Worm (Caenorhabditis elegans): ENCODE data around the gene ogt-1.

ogt-1 gene

DNA sequence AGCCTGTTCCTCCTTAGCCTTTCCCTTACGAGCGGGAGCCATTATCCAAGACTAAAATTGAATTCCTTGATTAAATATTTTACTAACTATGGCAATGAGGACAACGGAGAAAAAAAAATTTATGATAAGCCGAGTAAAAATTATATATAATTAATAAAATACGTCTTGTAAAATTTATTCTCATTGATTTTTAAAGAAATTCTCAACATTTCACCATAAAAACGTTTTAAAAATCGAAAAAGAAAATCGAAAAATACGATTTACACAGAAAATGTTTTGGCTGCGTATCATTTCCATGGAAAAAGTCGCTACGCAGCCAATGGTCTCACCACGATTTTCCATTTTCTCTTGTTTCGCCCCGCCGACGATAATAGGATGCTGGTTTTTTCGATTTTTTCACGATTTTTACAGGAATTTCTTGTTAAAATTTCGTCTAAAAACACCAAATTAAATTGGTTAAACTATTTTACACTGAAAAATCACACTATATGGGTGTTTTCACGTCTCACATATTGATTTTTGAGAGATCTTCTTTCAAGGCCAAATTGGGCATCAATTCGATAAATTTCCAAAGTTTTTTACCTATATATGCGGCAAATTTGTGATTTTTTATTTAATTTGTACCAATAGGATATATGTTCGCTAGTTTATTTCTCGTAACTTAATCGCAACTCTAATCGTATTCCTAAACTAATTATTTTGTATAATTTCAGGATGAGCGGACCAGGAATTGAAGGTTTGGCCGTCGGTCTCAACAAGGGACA is 26.1 kb upstream of the ogt-1 start, which contains the start of the genes rps-14 and rpl-36 (continued):
- no peak for TF ChIP-seq daf-12 (tag; optimal IDR thresholded peaks at IDR 0.05)
- peak; percentile 49 for TF ChIP-seq fkh-10 (GFP tag; optimal IDR thresholded peaks at IDR 0.05)
- TF ChIP-seq ceh-20 (GFP tag; IDR thresholded peaks at IDR 0.05): peak; percentile 63; the same call in 1 of the 2 replicates
- TF ChIP-seq dve-1 (tag; optimal IDR thresholded peaks at IDR 0.05; ENCODE audit: insufficient read depth): peak; percentile 95
- peak in 1 of 2 experiments; percentile 85 for TF ChIP-seq ZK546.5 (tag; optimal IDR thresholded peaks at IDR 0.05)
- TF ChIP-seq zfp-2 (tag; optimal IDR thresholded peaks at IDR 0.05): peak; percentile 95
- peak; percentile 57 for TF ChIP-seq F37D6.2 (tag; optimal IDR thresholded peaks at IDR 0.05)
- TF ChIP-seq dmd-6 (GFP tag; IDR thresholded peaks at IDR 0.05): peak; percentile 71
- 0 out of 2 replicates have a peak, but pooled peaks have one; percentile 9 for TF ChIP-seq snpc-1.2 (GFP tag; IDR thresholded peaks at IDR 0.05)
- peak; percentile 77 for TF ChIP-seq hlh-30 (tag; optimal IDR thresholded peaks at IDR 0.05; ENCODE audit: insufficient read depth)
- peak in 1 of 2 experiments; percentile 33 for TF ChIP-seq daf-16 (GFP tag; optimal IDR thresholded peaks at IDR 0.05)
- TF ChIP-seq daf-16 (tag; optimal IDR thresholded peaks at IDR 0.05): peak; percentile 57
- TF ChIP-seq ztf-7 (tag; optimal IDR thresholded peaks at IDR 0.05): peak; percentile 75
- TF ChIP-seq ZK337.2 (GFP tag; IDR thresholded peaks at IDR 0.05): no peak
- TF ChIP-seq aha-1 (tag): peak; percentile 98
- TF ChIP-seq snpc-4 (tag; optimal IDR thresholded peaks at IDR 0.05): peak; percentile 17
- no peak for TF ChIP-seq ceh-32 (tag; optimal IDR thresholded peaks at IDR 0.05; ENCODE audit: poor library complexity)
- peak; percentile 65 for TF ChIP-seq spr-1 (tag; optimal IDR thresholded peaks at IDR 0.05)
- TF ChIP-seq ceh-28 (tag; optimal IDR thresholded peaks at IDR 0.05): no peak
- no peak for TF ChIP-seq set-16 (GFP tag; IDR thresholded peaks at IDR 0.05)
- TF ChIP-seq rbr-2 (tag; optimal IDR thresholded peaks at IDR 0.05): peak; percentile 81
- TF ChIP-seq zfp-3 (GFP tag; conservative IDR thresholded peaks at IDR 0.05): peak; percentile 84
- TF ChIP-seq hlh-11 (tag; optimal IDR thresholded peaks at IDR 0.05): peak; percentile 80
- no peak for TF ChIP-seq D1046.2 (GFP tag; IDR thresholded peaks at IDR 0.05)
- TF ChIP-seq T20F7.1 (GFP tag; optimal IDR thresholded peaks at IDR 0.05): peak; percentile 90
- peak; percentile 9 for TF ChIP-seq zip-2 (tag; optimal IDR thresholded peaks at IDR 0.05)
- no peak for TF ChIP-seq zip-11 (GFP tag; IDR thresholded peaks at IDR 0.05)
- peak; percentile 94 for TF ChIP-seq nhr-77 (tag; optimal IDR thresholded peaks at IDR 0.05)
- TF ChIP-seq arid-1 (GFP tag; conservative IDR thresholded peaks at IDR 0.05): 0 out of 2 replicates have a peak, but pooled peaks have one; percentile 28
- peak; percentile 43 to 96 for TF ChIP-seq lsy-2 (tag; optimal IDR thresholded peaks at IDR 0.05)
- peak; percentile 12; the same call in 1 of the 2 replicates for TF ChIP-seq lin-29 (GFP tag; IDR thresholded peaks at IDR 0.05)
- TF ChIP-seq T26A8.4 (GFP tag; IDR thresholded peaks at IDR 0.05): peak; percentile 59; the same call in 1 of the 2 replicates
- TF ChIP-seq lin-38 (GFP tag; IDR thresholded peaks at IDR 0.05): peak; percentile 86
- peak; percentile 62 for TF ChIP-seq nhr-25 (tag; optimal IDR thresholded peaks at IDR 0.05; ENCODE audit: borderline replicate concordance, insufficient read depth)
- 0 out of 2 replicates have a peak, but pooled peaks have one; percentile 42 for TF ChIP-seq tra-1 (GFP tag; IDR thresholded peaks at IDR 0.05)
- peak; percentile 86 for TF ChIP-seq nhr-6 (tag; optimal IDR thresholded peaks at IDR 0.05)
- TF ChIP-seq lin-39 (tag; optimal IDR thresholded peaks at IDR 0.05): no peak
- peak; percentile 34 for TF ChIP-seq lin-15B (tag; optimal IDR thresholded peaks at IDR 0.05)
- TF ChIP-seq php-3 (GFP tag; IDR thresholded peaks at IDR 0.05): no peak
- peak; percentile 60 for TF ChIP-seq lin-13 (GFP tag; optimal IDR thresholded peaks at IDR 0.05)
- peak; percentile 35 for TF ChIP-seq nhr-48 (tag; optimal IDR thresholded peaks at IDR 0.05)
- TF ChIP-seq nhr-102 (tag; optimal IDR thresholded peaks at IDR 0.05): peak; percentile 75
- peak; percentile 12 for TF ChIP-seq ces-1 (GFP tag; optimal IDR thresholded peaks at IDR 0.05)
- peak; percentile 21 for TF ChIP-seq jun-1 (tag; optimal IDR thresholded peaks at IDR 0.05)
- peak in 1 of 2 experiments; percentile 16 for TF ChIP-seq mdl-1 (tag; optimal IDR thresholded peaks at IDR 0.05)
- no peak for TF ChIP-seq Y105C5A.15 (GFP tag; IDR thresholded peaks at IDR 0.05)
- peak; percentile 91 for TF ChIP-seq mep-1 (tag; optimal IDR thresholded peaks at IDR 0.05)
